Fruit fly (Drosophila melanogaster) whole organism, pupa: ENCODE measurements around the gene CG33642.

Experiments used
- CG10348 ChIP-seq: fragments of 200-800 bp; sonication (Bioruptor generic); IDR thresholded peaks from 2 replicates; pipeline ENCODE4 v1.3.6; 2022; ENCODE audit warnings: missing biosample characterization, missing genetic modification characterization
- CG12605 ChIP-seq: fragments of 200-800 bp; sonication (Bioruptor generic); IDR thresholded peaks from 2 replicates; pipeline ENCODE4 v1.3.6; 2022; ENCODE audit warnings: missing biosample characterization, missing genetic modification characterization
- CG13204 ChIP-seq: fragments of 200-800 bp; sonication (Bioruptor generic); optimal IDR thresholded peaks from 2 replicates; lab custom pipeline; 2018; ENCODE audit warnings: missing biosample characterization, mild to moderate bottlenecking, missing genetic modification characterization, moderate library complexity
- CG14655 ChIP-seq: fragments of 200-800 bp; sonication (Bioruptor generic); optimal IDR thresholded peaks from 3 replicates; lab custom pipeline; 2017; ENCODE audit warnings: mild to moderate bottlenecking, missing biosample characterization, missing genetic modification reagents, missing genetic modification characterization
- CG15710 ChIP-seq: fragments of 200-800 bp; sonication (Bioruptor generic); optimal IDR thresholded peaks from 2 replicates; lab custom pipeline; 2018; ENCODE audit warnings: missing biosample characterization, mild to moderate bottlenecking, missing genetic modification characterization, moderate library complexity
- CG17806 ChIP-seq: fragments of 200-800 bp; sonication (Bioruptor generic); optimal IDR thresholded peaks from 2 replicates; lab custom pipeline; 2018; ENCODE audit warnings: missing biosample characterization, mild to moderate bottlenecking, missing genetic modification characterization, moderate library complexity
- CG32121 ChIP-seq: fragments of 200-800 bp; sonication (Bioruptor generic); IDR thresholded peaks from 2 replicates; pipeline ENCODE4 v1.3.6; 2022; ENCODE audit warnings: missing biosample characterization, missing genetic modification characterization
- CG34367 ChIP-seq: fragments of 200-800 bp; sonication (Bioruptor generic); optimal IDR thresholded peaks from 2 replicates; lab custom pipeline; 2018; ENCODE audit warnings: missing biosample characterization, mild to moderate bottlenecking, missing genetic modification characterization
- CG4496 ChIP-seq: fragments of 200-800 bp; sonication (Bioruptor generic); IDR thresholded peaks from 3 replicates; pipeline ENCODE4 v1.3.6; 2022; ENCODE audit warnings: missing biosample characterization, missing genetic modification characterization
- CG8159 ChIP-seq: fragments of 200-800 bp; sonication (Bioruptor generic); optimal IDR thresholded peaks from 3 replicates; lab custom pipeline; 2018; ENCODE audit warnings: missing biosample characterization, mild to moderate bottlenecking, missing genetic modification characterization, moderate library complexity
- CG8301 ChIP-seq: fragments of 200-800 bp; sonication (Bioruptor generic); optimal IDR thresholded peaks from 2 replicates; lab custom pipeline; 2018; ENCODE audit warnings: missing biosample characterization, mild to moderate bottlenecking, missing genetic modification characterization
- CG9948 ChIP-seq: fragments of 200-800 bp; sonication (Bioruptor generic); optimal IDR thresholded peaks from 2 replicates; lab custom pipeline; 2018; ENCODE audit warnings: missing biosample characterization, mild to moderate bottlenecking, missing genetic modification characterization, moderate library complexity
- D1 ChIP-seq: fragments of 200-800 bp; sonication (Bioruptor generic); optimal IDR thresholded peaks from 2 replicates; lab custom pipeline; 2018; ENCODE audit warnings: missing biosample characterization, mild to moderate bottlenecking, missing genetic modification characterization, moderate library complexity
- EcR ChIP-seq: fragments of 200-800 bp; sonication (Bioruptor generic); optimal IDR thresholded peaks from 3 replicates; lab custom pipeline; 2019; ENCODE audit warnings: missing biosample characterization, missing genetic modification characterization, mild to moderate bottlenecking, moderate library complexity, missing genetic modification reagents
- Ets98B ChIP-seq: fragments of 200-800 bp; sonication (Bioruptor generic); IDR thresholded peaks from 2 replicates; pipeline ENCODE4 v1.3.6; 2022; ENCODE audit warnings: missing biosample characterization, missing genetic modification characterization
- Pif1A ChIP-seq: fragments of 200-800 bp; sonication (Bioruptor generic); optimal IDR thresholded peaks from 3 replicates; lab custom pipeline; 2016; ENCODE audit warnings: missing biosample characterization, missing genetic modification characterization
- Pif1B ChIP-seq: fragments of 200-800 bp; sonication (Bioruptor generic); optimal IDR thresholded peaks from 3 replicates; lab custom pipeline; 2016; ENCODE audit warnings: missing biosample characterization, missing genetic modification characterization
- Snoo ChIP-seq: fragments of 200-800 bp; sonication (Bioruptor generic); optimal IDR thresholded peaks from 3 replicates; lab custom pipeline; 2017; ENCODE audit warnings: missing biosample characterization, mild to moderate bottlenecking, missing genetic modification characterization, inconsistent platforms
- fd96Ca ChIP-seq: fragments of 200-800 bp; sonication (Bioruptor generic); IDR thresholded peaks from 3 replicates; pipeline ENCODE4 v1.3.6; 2022; ENCODE audit warnings: missing biosample characterization, missing genetic modification characterization
- gl ChIP-seq: fragments of 200-800 bp; sonication (Bioruptor generic); optimal IDR thresholded peaks from 2 replicates; lab custom pipeline; 2018; ENCODE audit warnings: missing biosample characterization, mild to moderate bottlenecking, missing genetic modification characterization
- rn ChIP-seq: fragments of 200-800 bp; sonication (Bioruptor generic); IDR thresholded peaks from 2 replicates; pipeline ENCODE4 v1.3.6; 2022; ENCODE audit warnings: missing biosample characterization, missing genetic modification characterization

The CG33642 gene

dm6 chr2L:13512182-13513032 lies 17.4 kb upstream of the CG33642 start:
- TF ChIP-seq CG10348 (GFP tag; lab: Robert Waterston, UW), result no peak
- TF ChIP-seq fd96Ca, result peak; percentile 8; the same call in 1 of the 3 replicates
- no peak for TF ChIP-seq CG8301 (tag; lab: Kevin White, UChicago)
- TF ChIP-seq CG15710, result peak; percentile 25
- TF ChIP-seq CG17806 (tag; lab: Kevin White, UChicago), result no peak
- TF ChIP-seq D1 (tag; lab: Kevin White, UChicago), result peak; percentile 14
- TF ChIP-seq CG34367, result peak; percentile 8
- TF ChIP-seq Pif1B (GFP tag; lab: Kevin White, UChicago), result peak; percentile 1
- peak; percentile 48; the same call in 1 of the 2 replicates for TF ChIP-seq CG12605 (GFP tag; lab: Robert Waterston, UW)
- TF ChIP-seq Ets98B, result peak; percentile 55
- no peak for TF ChIP-seq rn
- TF ChIP-seq CG9948, result no peak
- TF ChIP-seq CG32121 (GFP tag; lab: Robert Waterston, UW), result peak; percentile 39; the same call in 1 of the 2 replicates
- TF ChIP-seq CG14655, result peak; percentile 27
- TF ChIP-seq CG8159, result peak; percentile 24
- no peak for TF ChIP-seq CG13204 (GFP tag; lab: Kevin White, UChicago)
- no peak for TF ChIP-seq EcR (GFP tag; lab: Kevin White, UChicago)
- no peak for TF ChIP-seq gl (tag; lab: Kevin White, UChicago)
- no peak for TF ChIP-seq Snoo (tag; lab: Kevin White, UChicago)
- TF ChIP-seq Pif1A (GFP tag; lab: Kevin White, UChicago), result peak; percentile 20
- peak; percentile 63 for TF ChIP-seq CG4496 (GFP tag; lab: Robert Waterston, UW)

- TF ChIP-seq CG13204 (GFP tag; lab: Kevin White, UChicago) (peak; percentile 97), CG15710 (no peak)
Observed at dm6 chr2L:13513033-13513330, 16.8 kb upstream of the CG33642 start.

dm6 chr2L:13513331-13514261 lies 16.2 kb upstream of the CG33642 start:
- peak; percentile 85 for TF ChIP-seq CG13204 (GFP tag; lab: Kevin White, UChicago)
- peak; percentile 77 for TF ChIP-seq CG12605 (GFP tag; lab: Robert Waterston, UW)
- peak; percentile 79 for TF ChIP-seq Ets98B
- peak; percentile 50 for TF ChIP-seq Pif1B (GFP tag; lab: Kevin White, UChicago)
- peak; percentile 37 for TF ChIP-seq CG15710
- peak; percentile 42 for TF ChIP-seq CG8301 (tag; lab: Kevin White, UChicago)
- peak; percentile 15 for TF ChIP-seq CG9948
- TF ChIP-seq rn, result no peak
- TF ChIP-seq CG17806 (tag; lab: Kevin White, UChicago), result peak; percentile 29
- peak; percentile 70 for TF ChIP-seq CG14655
- no peak for TF ChIP-seq EcR (GFP tag; lab: Kevin White, UChicago)
- no peak for TF ChIP-seq Snoo (tag; lab: Kevin White, UChicago)
- TF ChIP-seq Pif1A (GFP tag; lab: Kevin White, UChicago), result peak; percentile 19
- TF ChIP-seq CG4496 (GFP tag; lab: Robert Waterston, UW), result peak; percentile 62
- no peak for TF ChIP-seq CG34367
- peak; percentile 20 for TF ChIP-seq gl (tag; lab: Kevin White, UChicago)
- TF ChIP-seq D1 (tag; lab: Kevin White, UChicago), result peak; percentile 25
- no peak; the same call in 1 of the 2 replicates for TF ChIP-seq CG32121 (GFP tag; lab: Robert Waterston, UW)
- TF ChIP-seq CG8159, result peak; percentile 51
- peak; percentile 68; the same call in 2 of the 3 replicates for TF ChIP-seq fd96Ca
- no peak for TF ChIP-seq CG10348 (GFP tag; lab: Robert Waterston, UW)

dm6 chr2L:13514262-13514937 lies 15.4 kb upstream of the CG33642 start:
- TF ChIP-seq CG13204 (GFP tag; lab: Kevin White, UChicago) (peak; percentile 83), Ets98B (peak; percentile 7), CG32121 (GFP tag; lab: Robert Waterston, UW) (peak; percentile 38), CG14655 (peak; percentile 18), CG9948 (no peak), fd96Ca (peak; percentile 52; the same call in 2 of the 3 replicates), rn (no peak), CG4496 (GFP tag; lab: Robert Waterston, UW) (peak; percentile 2; the same call in 1 of the 3 replicates), Snoo (tag; lab: Kevin White, UChicago) (peak; percentile 78), EcR (GFP tag; lab: Kevin White, UChicago) (peak; percentile 86), CG10348 (GFP tag; lab: Robert Waterston, UW) (peak; percentile 53; the same call in 1 of the 2 replicates), Pif1B (GFP tag; lab: Kevin White, UChicago) (no peak), CG15710 (peak; percentile 39), CG8301 (tag; lab: Kevin White, UChicago) (peak; percentile 16), CG12605 (GFP tag; lab: Robert Waterston, UW) (0 out of 2 replicates have a peak, but pooled peaks have one; percentile 13)
- TF ChIP-seq, all 21 proteins: peak for 12
